Worm (Caenorhabditis elegans) whole organism, L4 larva: ENCODE data around the gene his-69.

Source experiments
- Y105C5A.15 ChIP-seq: fragments of 200-800 bp; sonication (Bioruptor generic); IDR thresholded peaks from 2 replicates; pipeline ENCODE4 v1.3.6; 2022; ENCODE audit warnings: missing genetic modification characterization, missing compliant biosample characterization
- Y75B8A.6 ChIP-seq: fragments of 200-800 bp; sonication (Bioruptor generic); IDR thresholded peaks from 2 replicates; pipeline ENCODE4 v1.3.6; 2022; ENCODE audit warnings: missing genetic modification reagents, missing genetic modification characterization, missing compliant biosample characterization
- ZK337.2 ChIP-seq: fragments of 200-800 bp; sonication (Bioruptor generic); IDR thresholded peaks from 2 replicates; pipeline ENCODE4 v1.3.6; 2022; ENCODE audit warnings: missing genetic modification reagents, missing genetic modification characterization, missing compliant biosample characterization
- ZK546.5 ChIP-seq, 2 experiments: sonication (generic microtip); optimal IDR thresholded peaks; 2 replicates each; lab custom pipeline; 2017; ENCODE audit warnings: missing biosample characterization in 2 of 2, missing genetic modification characterization in 2 of 2
- aha-1 ChIP-seq: fragments of 150-350 bp; peaks from one replicate; lab custom pipeline; 2014; ENCODE audit warnings: missing biosample characterization, missing genetic modification characterization
- arid-1 ChIP-seq: fragments of 200-800 bp; sonication (Bioruptor generic); conservative IDR thresholded peaks from 2 replicates; pipeline ENCODE4 v1.3.6; 2022; ENCODE audit warnings: missing genetic modification reagents, missing genetic modification characterization, missing compliant biosample characterization
- ces-1 ChIP-seq: fragments of 150-350 bp; sonication (generic microtip); optimal IDR thresholded peaks from 4 replicates; lab custom pipeline; 2014; ENCODE audit warnings: missing biosample characterization, missing genetic modification reagents, missing genetic modification characterization
- cey-2 ChIP-seq: sonication (generic microtip); optimal IDR thresholded peaks from 3 replicates; lab custom pipeline; 2017; ENCODE audit warnings: missing genetic modification characterization, mild to moderate bottlenecking, missing compliant biosample characterization, antibody characterized with exemption, borderline replicate concordance; ENCODE audit not compliant: insufficient read depth
- dmd-6 ChIP-seq: fragments of 200-800 bp; sonication (Bioruptor generic); IDR thresholded peaks from 2 replicates; pipeline ENCODE4 v1.3.6; 2022; ENCODE audit warnings: missing genetic modification reagents, missing genetic modification characterization, missing compliant biosample characterization
- dmd-9 ChIP-seq: fragments of 200-800 bp; sonication (Bioruptor generic); IDR thresholded peaks from 2 replicates; pipeline ENCODE4 v1.3.6; 2022; ENCODE audit warnings: missing genetic modification reagents, missing genetic modification characterization, missing compliant biosample characterization
- dve-1 ChIP-seq: sonication (generic microtip); optimal IDR thresholded peaks from 2 replicates; lab custom pipeline; 2017; ENCODE audit warnings: antibody characterized with exemption, mild to moderate bottlenecking, missing genetic modification characterization, missing compliant biosample characterization; ENCODE audit not compliant: insufficient read depth
- egl-27 ChIP-seq: sonication (generic microtip); optimal IDR thresholded peaks from 3 replicates; lab custom pipeline; 2017; ENCODE audit warnings: missing biosample characterization, missing genetic modification reagents, missing genetic modification characterization
- hlh-30 ChIP-seq: sonication (generic microtip); optimal IDR thresholded peaks from 2 replicates; lab custom pipeline; 2017; ENCODE audit warnings: antibody characterized with exemption, mild to moderate bottlenecking, missing genetic modification characterization, missing compliant biosample characterization; ENCODE audit not compliant: insufficient read depth
- hmg-1.1 ChIP-seq: fragments of 200-800 bp; sonication (Bioruptor generic); IDR thresholded peaks from 2 replicates; pipeline ENCODE4 v1.3.6; 2022; ENCODE audit warnings: missing genetic modification reagents, missing genetic modification characterization, missing compliant biosample characterization
- lin-15B ChIP-seq: fragments of 150-350 bp; sonication (generic microtip); optimal IDR thresholded peaks from 3 replicates; lab custom pipeline; 2014; ENCODE audit warnings: missing biosample characterization, missing genetic modification characterization
- lin-29 ChIP-seq: fragments of 200-800 bp; sonication (Bioruptor generic); IDR thresholded peaks from 2 replicates; pipeline ENCODE4 v1.3.6; 2022; ENCODE audit warnings: missing genetic modification reagents, missing genetic modification characterization, missing compliant biosample characterization
- lin-39 ChIP-seq: fragments of 150-350 bp; optimal IDR thresholded peaks from 2 replicates; lab custom pipeline; 2014; ENCODE audit warnings: missing biosample characterization, missing genetic modification reagents, missing genetic modification characterization
- madf-9 ChIP-seq: fragments of 200-800 bp; sonication (Bioruptor generic); conservative IDR thresholded peaks from 2 replicates; pipeline ENCODE4 v1.3.6; 2022; ENCODE audit warnings: missing genetic modification reagents, missing genetic modification characterization, missing compliant biosample characterization
- mdl-1 ChIP-seq, 2 experiments: fragments of 150-350 bp in 1 of 2; sonication (generic microtip) in 1 of 2; optimal IDR thresholded peaks; 2 replicates each; lab custom pipeline; 2014 to 2017; ENCODE audit warnings: missing biosample characterization in 2 of 2, missing genetic modification characterization in 2 of 2
- mdt-29 ChIP-seq: fragments of 200-800 bp; sonication (Bioruptor generic); IDR thresholded peaks from 2 replicates; pipeline ENCODE4 v1.3.6; 2022; ENCODE audit warnings: missing genetic modification reagents, missing genetic modification characterization, missing compliant biosample characterization
- mes-2 ChIP-seq: sonication (generic microtip); optimal IDR thresholded peaks from 2 replicates; lab custom pipeline; 2016; ENCODE audit warnings: missing genotype, mild to moderate bottlenecking, missing genetic modification characterization, missing compliant biosample characterization; ENCODE audit not compliant: poor library complexity, severe bottlenecking
- nhr-102 ChIP-seq: sonication (generic microtip); optimal IDR thresholded peaks from 2 replicates; lab custom pipeline; 2016; ENCODE audit warnings: mild to moderate bottlenecking, missing genetic modification characterization, moderate library complexity, missing compliant biosample characterization
- nhr-11 ChIP-seq: fragments of 150-350 bp; optimal IDR thresholded peaks from 2 replicates; lab custom pipeline; 2014; ENCODE audit warnings: missing biosample characterization, missing genetic modification characterization
- nhr-111 ChIP-seq: fragments of 200-800 bp; sonication (Bioruptor generic); optimal IDR thresholded peaks from 2 replicates; lab custom pipeline; 2018; ENCODE audit warnings: mild to moderate bottlenecking, missing genetic modification characterization, missing compliant biosample characterization
- nhr-25 ChIP-seq: sonication (generic microtip); optimal IDR thresholded peaks from 2 replicates; lab custom pipeline; 2017; ENCODE audit warnings: missing genetic modification characterization, mild to moderate bottlenecking, missing compliant biosample characterization, antibody characterized with exemption, moderate library complexity, borderline replicate concordance; ENCODE audit not compliant: insufficient read depth
- nhr-48 ChIP-seq: sonication (generic microtip); optimal IDR thresholded peaks from 2 replicates; lab custom pipeline; 2016; ENCODE audit warnings: mild to moderate bottlenecking, missing genetic modification characterization, missing compliant biosample characterization
- pha-4 ChIP-seq, 2 experiments: fragments of 150-350 bp in 1 of 2; fragments of 200-800 bp in 1 of 2; sonication (Bioruptor generic) in 1 of 2; IDR thresholded peaks in 1 of 2; optimal IDR thresholded peaks in 1 of 2; 2 replicates each; pipeline versions ENCODE4 v1.3.6 to Lab custom; 2014 to 2022; ENCODE audit warnings: missing genetic modification characterization in 2 of 2, missing genetic modification reagents in 2 of 2, missing biosample characterization in 1 of 2, missing compliant biosample characterization in 1 of 2
- pqm-1 ChIP-seq: sonication (generic microtip); optimal IDR thresholded peaks from 2 replicates; lab custom pipeline; 2017; ENCODE audit warnings: missing biosample characterization, missing genetic modification characterization
- rbr-2 ChIP-seq: sonication (generic microtip); optimal IDR thresholded peaks from 2 replicates; lab custom pipeline; 2016; ENCODE audit warnings: missing genotype, missing genetic modification characterization, missing compliant biosample characterization
- saeg-2 ChIP-seq: fragments of 200-800 bp; sonication (Bioruptor generic); IDR thresholded peaks from 2 replicates; pipeline ENCODE4 v1.3.6; 2022; ENCODE audit warnings: missing genetic modification reagents, missing genetic modification characterization, missing compliant biosample characterization
- sdz-12 ChIP-seq: fragments of 200-800 bp; sonication (Bioruptor generic); optimal IDR thresholded peaks from 2 replicates; lab custom pipeline; 2018; ENCODE audit warnings: mild to moderate bottlenecking, missing genetic modification characterization, missing compliant biosample characterization
- skn-1 ChIP-seq: fragments of 150-350 bp; optimal IDR thresholded peaks from 2 replicates; lab custom pipeline; 2014; ENCODE audit warnings: missing biosample characterization, missing genetic modification characterization
- spr-3 ChIP-seq: fragments of 200-800 bp; sonication (Bioruptor generic); optimal IDR thresholded peaks from 2 replicates; lab custom pipeline; 2018; ENCODE audit warnings: mild to moderate bottlenecking, missing genetic modification characterization, missing compliant biosample characterization
- unc-62 ChIP-seq, 3 experiments: fragments of 150-350 bp in 1 of 3; sonication (generic microtip); optimal IDR thresholded peaks in 2 of 3; peaks in 1 of 3; 1 replicate in 1 of 3; 2 replicates in 2 of 3; lab custom pipeline; 2014 to 2017; ENCODE audit warnings: missing biosample characterization in 3 of 3, missing genetic modification characterization in 3 of 3, missing genetic modification reagents in 3 of 3, missing genotype in 1 of 3
- vab-7 ChIP-seq: fragments of 200-800 bp; sonication (Bioruptor generic); IDR thresholded peaks from 2 replicates; pipeline ENCODE4 v1.3.6; 2022; ENCODE audit warnings: missing genetic modification reagents, missing genetic modification characterization, missing compliant biosample characterization
- zip-11 ChIP-seq: fragments of 200-800 bp; sonication (Bioruptor generic); IDR thresholded peaks from 2 replicates; pipeline ENCODE4 v1.3.6; 2022; ENCODE audit warnings: missing genetic modification characterization, missing compliant biosample characterization

Gene his-69

DNA sequence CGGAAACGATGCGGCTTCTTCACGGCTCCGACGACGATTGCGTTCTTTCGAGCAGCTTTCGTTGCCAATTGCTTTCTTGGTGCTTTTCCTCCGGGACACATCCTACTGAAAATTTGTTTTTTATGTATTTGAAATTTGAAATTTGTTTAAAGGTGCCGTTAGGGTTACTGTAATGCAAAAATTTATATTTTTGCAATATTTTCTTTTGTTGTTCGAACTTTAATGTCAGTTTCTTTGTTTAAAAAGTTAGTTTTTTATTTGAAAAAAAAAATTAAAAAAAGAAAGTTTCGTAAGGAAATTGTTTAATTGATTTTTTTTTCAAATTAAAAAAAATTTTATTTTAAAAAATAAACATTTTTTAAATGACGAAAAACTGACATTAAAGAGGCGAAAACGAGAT, at the start of gene his-69:
Gene his-69 (minus strand): TSS at position 101 of the 400 bp plus-strand sequence.
- TF ChIP-seq madf-9 (GFP tag; lab: Robert Waterston, UW) (0 out of 2 replicates have a peak, but pooled peaks have one; percentile 17), spr-3 (GFP tag; lab: Kevin White, UChicago) (no peak), hlh-30 (tag; lab: Kevin White, UChicago) (no peak), Y105C5A.15 (no peak)

DNA sequence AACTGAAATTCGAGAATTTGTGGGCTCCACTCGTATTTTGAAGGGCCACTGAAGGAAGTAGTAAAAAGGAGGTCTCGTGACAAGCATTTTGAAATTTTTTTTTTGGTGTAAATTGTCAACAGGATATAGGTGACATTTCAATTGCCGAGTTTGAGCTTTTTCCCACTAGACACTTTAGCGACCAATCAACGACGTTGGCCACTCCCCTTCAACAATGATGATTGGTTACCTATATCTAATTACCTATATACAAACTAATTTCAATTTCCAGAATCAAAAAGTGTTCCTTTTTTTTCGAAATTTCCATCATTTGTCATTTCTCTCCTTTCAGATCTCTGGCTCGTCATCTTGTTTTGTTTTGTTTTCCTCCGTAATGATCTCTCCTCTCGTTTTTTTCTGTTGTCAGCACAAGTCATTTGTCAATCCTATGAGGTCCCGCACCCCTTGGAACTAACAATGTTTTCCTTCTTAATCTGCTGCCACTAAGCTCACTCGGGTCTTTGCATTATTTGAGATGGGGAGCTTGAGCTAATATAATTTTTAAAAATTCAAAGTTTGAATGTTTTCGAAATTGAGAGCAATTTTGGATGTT, 49.5 kb upstream of the his-69 start:
- no peak for TF ChIP-seq pqm-1 (tag; lab: Kevin White, UChicago)
- TF ChIP-seq ZK337.2 (GFP tag; lab: Robert Waterston, UW): no peak
- TF ChIP-seq arid-1 (GFP tag; lab: Robert Waterston, UW): no peak
- TF ChIP-seq mdl-1 (tag; optimal IDR thresholded peaks at IDR 0.05; lab: Kevin White, UChicago): no peak
- no peak for TF ChIP-seq skn-1 (tag; lab: Kevin White, UChicago)
- no peak for TF ChIP-seq nhr-48 (tag; lab: Kevin White, UChicago)
- no peak for TF ChIP-seq nhr-11 (tag; lab: Kevin White, UChicago)
- TF ChIP-seq, all 104 proteins: peak for 0

DNA sequence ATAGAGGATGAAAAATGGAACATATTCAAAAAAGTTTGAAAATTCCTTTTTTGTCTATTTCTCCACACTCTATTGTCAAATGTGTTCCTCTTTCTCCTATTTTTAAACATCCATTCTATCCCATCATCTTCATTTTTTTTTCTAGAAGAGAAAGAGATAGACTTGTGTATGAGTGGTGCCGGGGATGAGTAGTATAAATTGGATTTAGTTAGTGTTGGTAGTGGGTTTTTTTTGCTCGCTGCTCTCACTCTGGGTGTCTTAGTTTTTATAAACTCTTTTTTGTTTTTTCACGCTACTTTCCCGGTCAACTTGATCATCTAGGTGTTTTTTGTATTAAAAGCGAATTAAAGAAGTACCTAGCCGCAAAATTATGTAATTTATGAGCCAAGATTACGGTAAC, 48.7 kb upstream of the his-69 start:
- TF ChIP-seq ces-1 (peak; percentile 57), nhr-111 (GFP tag; lab: Kevin White, UChicago) (no peak)

DNA sequence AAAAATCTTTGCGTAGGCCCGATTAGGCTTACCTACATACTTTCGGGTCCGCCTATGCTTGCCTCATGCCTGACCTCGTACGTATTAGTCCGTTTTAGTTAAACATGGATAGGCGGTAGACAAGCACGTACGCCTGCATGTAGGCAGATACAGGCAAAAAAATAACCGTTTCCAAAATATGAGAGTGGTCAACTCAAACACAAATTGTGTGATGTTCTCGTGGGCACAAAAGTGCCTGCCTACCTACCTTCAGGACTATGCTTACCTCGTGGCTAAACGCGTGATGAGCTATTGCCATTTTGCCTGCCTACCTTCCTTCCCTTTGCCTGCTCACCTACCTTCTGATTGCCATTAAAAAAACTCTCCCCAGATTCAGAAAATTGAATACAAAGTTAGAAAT, 48.1 kb upstream of the his-69 start:
- no peak for TF ChIP-seq cey-2 (tag; lab: Kevin White, UChicago)
- TF ChIP-seq unc-62 (GFP tag; optimal IDR thresholded peaks at IDR 0.05 in 1 of 2; lab: Kevin White, UChicago): peak in 1 of 2 experiments; percentile 72
- TF ChIP-seq unc-62 (tag; optimal IDR thresholded peaks at IDR 0.05; lab: Kevin White, UChicago): no peak
- peak; percentile 63 for TF ChIP-seq aha-1 (tag; lab: Kevin White, UChicago)
- TF ChIP-seq, all 104 proteins: peak for 2

DNA sequence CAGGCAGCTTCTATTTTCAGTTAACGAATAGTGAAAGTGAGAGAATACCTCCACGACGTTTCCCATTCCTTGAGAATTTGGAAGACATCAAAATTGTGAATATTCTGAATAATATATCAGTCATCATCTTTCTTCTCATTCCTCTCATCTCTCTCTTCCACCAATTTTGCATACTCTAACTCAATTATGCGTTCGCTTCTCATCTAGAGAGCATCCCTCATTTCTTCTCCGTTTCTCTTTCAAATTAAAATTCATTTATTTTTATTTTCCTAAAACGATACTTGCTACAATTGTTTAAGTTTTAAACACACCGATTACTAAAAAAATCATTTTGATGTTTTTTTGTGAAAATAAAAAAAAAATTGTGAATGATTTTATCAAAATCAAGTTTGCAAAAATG, 44.6 kb upstream of the his-69 start:
- TF ChIP-seq mdl-1 (tag; optimal IDR thresholded peaks at IDR 0.05; lab: Kevin White, UChicago) (no peak), dmd-9 (no peak), mdt-29 (GFP tag; lab: Robert Waterston, UW) (no peak), hmg-1.1 (GFP tag; lab: Robert Waterston, UW) (no peak), dmd-6 (GFP tag; lab: Robert Waterston, UW) (no peak), ZK546.5 (tag; optimal IDR thresholded peaks at IDR 0.05; lab: Kevin White, UChicago) (no peak), zip-11 (no peak), lin-15B (tag; lab: Kevin White, UChicago) (no peak), rbr-2 (no peak)

DNA sequence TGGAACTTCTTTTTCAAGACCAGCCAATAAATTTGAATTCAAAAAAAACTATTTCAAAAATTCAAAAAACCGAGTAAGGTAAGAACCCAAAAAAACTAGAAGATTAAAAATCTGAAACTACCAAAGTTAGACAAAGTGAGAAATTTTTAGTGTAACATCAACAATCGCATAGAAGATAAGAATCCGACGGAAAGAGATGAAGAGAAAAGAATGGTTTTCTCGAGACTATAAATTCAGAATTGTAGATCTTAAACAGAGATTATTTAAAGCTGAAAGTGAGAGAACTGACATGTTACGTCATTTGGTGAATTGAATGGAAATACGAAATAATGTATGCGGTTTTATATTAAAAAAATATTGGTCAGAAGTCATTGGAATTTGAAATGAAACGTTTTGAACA, 43.5 kb upstream of the his-69 start:
- TF ChIP-seq egl-27 (tag; lab: Kevin White, UChicago) (no peak), saeg-2 (GFP tag; lab: Robert Waterston, UW) (no peak), lin-39 (tag; lab: Kevin White, UChicago) (no peak), sdz-12 (no peak), vab-7 (no peak), mes-2 (tag; lab: Kevin White, UChicago) (no peak), nhr-102 (tag; lab: Kevin White, UChicago) (no peak), nhr-25 (tag; lab: Kevin White, UChicago) (no peak), pha-4 (GFP tag; IDR thresholded peaks at IDR 0.05; lab: Robert Waterston, UW) (no peak), pha-4 (tag; optimal IDR thresholded peaks at IDR 0.05; lab: Kevin White, UChicago) (no peak), lin-29 (GFP tag; lab: Robert Waterston, UW) (no peak), Y75B8A.6 (GFP tag; lab: Robert Waterston, UW) (no peak), dve-1 (tag; lab: Kevin White, UChicago) (no peak)
- TF ChIP-seq, all 104 proteins: peak for 0
